Worm (Caenorhabditis elegans): ENCODE measurements around the gene C34F11.8.

DNA sequence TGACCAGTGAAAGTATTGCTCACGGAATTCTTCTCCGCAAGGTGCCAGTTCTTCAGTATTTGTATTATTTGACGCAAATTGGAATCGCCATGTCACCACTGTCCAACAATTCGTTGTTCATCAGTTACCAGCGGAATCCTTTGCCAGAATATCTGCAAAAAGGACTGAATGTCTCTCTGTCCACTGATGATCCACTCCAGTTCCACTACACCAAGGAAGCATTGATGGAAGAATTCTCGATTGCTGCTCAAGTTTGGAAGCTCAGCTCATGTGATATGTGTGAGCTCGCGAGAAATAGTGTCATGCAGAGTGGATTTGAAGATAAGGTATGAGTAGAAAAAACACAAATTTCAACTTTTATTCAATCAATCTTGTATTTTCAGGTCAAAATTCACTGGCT is 1.6 kb downstream of the C34F11.8 start:
- TF ChIP-seq snpc-4 (tag; optimal IDR thresholded peaks at IDR 0.05), result no peak
- TF ChIP-seq zag-1 (tag; optimal IDR thresholded peaks at IDR 0.05), result no peak
- TF ChIP-seq unc-30 (tag; optimal IDR thresholded peaks at IDR 0.05), result no peak
- no peak for TF ChIP-seq lin-15B (tag; optimal IDR thresholded peaks at IDR 0.05)
- no peak for TF ChIP-seq grh-1 (GFP tag; IDR thresholded peaks at IDR 0.05)
- TF ChIP-seq dpl-1 (GFP tag; optimal IDR thresholded peaks at IDR 0.05), result no peak

All from whole organism, L1 larva.